Fruit fly (Drosophila melanogaster) whole organism, wandering third instar larva: ENCODE data around the gene CG43673.

Experiments
- Abd-B ChIP-seq: fragments of >200 bp; optimal IDR thresholded peaks from 2 replicates; lab custom pipeline; 2017; ENCODE audit warnings: missing biosample characterization, missing genetic modification characterization
- CG32264 ChIP-seq: fragments of 200-800 bp; sonication (Bioruptor generic); optimal IDR thresholded peaks from 2 replicates; lab custom pipeline; 2016; ENCODE audit warnings: missing biosample characterization, missing genetic modification characterization
- CrebA ChIP-seq: fragments of 200-800 bp; sonication (Bioruptor generic); optimal IDR thresholded peaks from 2 replicates; lab custom pipeline; 2016; ENCODE audit warnings: missing biosample characterization, mild to moderate bottlenecking, missing genetic modification characterization, borderline replicate concordance
- Dfd ChIP-seq: fragments of >200 bp; optimal IDR thresholded peaks from 2 replicates; lab custom pipeline; 2017; ENCODE audit warnings: missing biosample characterization, missing genetic modification characterization
- Dif ChIP-seq: fragments of 200-275, 200-300 bp; sonication (Bioruptor generic); optimal IDR thresholded peaks from 2 replicates; lab custom pipeline; 2018; ENCODE audit warnings: missing biosample characterization, missing genetic modification characterization; ENCODE audit not compliant: partially characterized antibody
- GATAd ChIP-seq: sonication (Bioruptor generic); optimal IDR thresholded peaks from 2 replicates; lab custom pipeline; 2016; ENCODE audit warnings: missing biosample characterization, missing genetic modification characterization
- HLH106 ChIP-seq: fragments of 200-800 bp; optimal IDR thresholded peaks from 3 replicates; lab custom pipeline; 2019; ENCODE audit warnings: missing biosample characterization, mild to moderate bottlenecking, missing genetic modification characterization, moderate library complexity
- Hnf4 ChIP-seq: fragments of 200-800 bp; sonication (Bioruptor generic); optimal IDR thresholded peaks from 2 replicates; lab custom pipeline; 2016; ENCODE audit warnings: missing biosample characterization, mild to moderate bottlenecking, missing genetic modification characterization
- Jra ChIP-seq: sonication (Bioruptor generic); optimal IDR thresholded peaks from 2 replicates; lab custom pipeline; 2016; ENCODE audit warnings: missing biosample characterization, missing genetic modification characterization
- Mio ChIP-seq: sonication (Bioruptor generic); optimal IDR thresholded peaks from 2 replicates; lab custom pipeline; 2016; ENCODE audit warnings: missing biosample characterization, missing genetic modification characterization
- Myc ChIP-seq: fragments of >200 bp; optimal IDR thresholded peaks from 2 replicates; lab custom pipeline; 2017
- N ChIP-seq: fragments of >200 bp; optimal IDR thresholded peaks from 2 replicates; lab custom pipeline; 2018; ENCODE audit warnings: missing biosample characterization, missing external identifiers, missing genetic modification characterization
- OdsH ChIP-seq: fragments of 200-800 bp; sonication (Bioruptor generic); optimal IDR thresholded peaks from 2 replicates; lab custom pipeline; 2016; ENCODE audit warnings: missing biosample characterization, mild to moderate bottlenecking, missing genetic modification characterization
- Sp1 ChIP-seq: fragments of 200-800 bp; sonication (Bioruptor generic); optimal IDR thresholded peaks from 3 replicates; lab custom pipeline; 2019; ENCODE audit warnings: missing biosample characterization, mild to moderate bottlenecking, missing genetic modification characterization, moderate library complexity
- Vsx2 ChIP-seq: fragments of 200-300, 225-300 bp; sonication (Bioruptor generic); optimal IDR thresholded peaks from 2 replicates; lab custom pipeline; 2018; ENCODE audit warnings: missing biosample characterization, missing genetic modification characterization; ENCODE audit not compliant: partially characterized antibody
- br ChIP-seq: fragments of 200-800 bp; sonication (Bioruptor generic); optimal IDR thresholded peaks from 2 replicates; lab custom pipeline; 2016; ENCODE audit warnings: missing biosample characterization, missing genetic modification characterization
- brk ChIP-seq: fragments of 200-800 bp; sonication (Bioruptor generic); optimal IDR thresholded peaks from 2 replicates; lab custom pipeline; 2016; ENCODE audit warnings: missing biosample characterization, mild to moderate bottlenecking, missing genetic modification characterization
- dl ChIP-seq, 2 experiments: fragments of 175-275, 200-275 bp in 1 of 2; fragments of 200-275 bp in 1 of 2; sonication (Bioruptor generic); optimal IDR thresholded peaks; lab custom pipeline; 2018; ENCODE audit warnings: mild to moderate bottlenecking in 2 of 2, missing biosample characterization in 2 of 2, missing genetic modification characterization in 2 of 2, moderate library complexity in 2 of 2; ENCODE audit not compliant: partially characterized antibody in 2 of 2, insufficient read depth in 1 of 2
- dmrt93B ChIP-seq: fragments of 200-800 bp; sonication (Bioruptor generic); optimal IDR thresholded peaks from 2 replicates; lab custom pipeline; 2018; ENCODE audit warnings: missing biosample characterization, mild to moderate bottlenecking, missing genetic modification characterization
- dsf ChIP-seq: sonication (Bioruptor generic); optimal IDR thresholded peaks from 2 replicates; lab custom pipeline; 2016; ENCODE audit warnings: missing biosample characterization, missing genetic modification characterization, borderline replicate concordance
- ey ChIP-seq: fragments of 200-800 bp; sonication (Bioruptor generic); optimal IDR thresholded peaks from 2 replicates; lab custom pipeline; 2016; ENCODE audit warnings: missing biosample characterization, missing genetic modification characterization
- foxo ChIP-seq, 2 experiments: fragments of 200-800 bp; sonication (Bioruptor generic); optimal IDR thresholded peaks; 2 replicates in 1 of 2; 3 replicates in 1 of 2; lab custom pipeline; 2016 to 2017; ENCODE audit warnings: missing biosample characterization in 2 of 2, missing genetic modification characterization in 2 of 2
- fru ChIP-seq: fragments of 200-800 bp; sonication (Bioruptor generic); optimal IDR thresholded peaks from 3 replicates; lab custom pipeline; 2016; ENCODE audit warnings: missing biosample characterization, mild to moderate bottlenecking, missing genetic modification characterization
- h ChIP-seq: fragments of 200-800 bp; sonication (Bioruptor generic); optimal IDR thresholded peaks from 3 replicates; lab custom pipeline; 2016; ENCODE audit warnings: missing biosample characterization, mild to moderate bottlenecking, missing genetic modification characterization
- jim ChIP-seq: fragments of 175-275, 200-325 bp; sonication (Bioruptor generic); optimal IDR thresholded peaks from 2 replicates; lab custom pipeline; 2016; ENCODE audit warnings: missing biosample characterization, mild to moderate bottlenecking, missing genetic modification characterization
- lola ChIP-seq: fragments of >200 bp; optimal IDR thresholded peaks from 2 replicates; lab custom pipeline; 2017; ENCODE audit warnings: missing biosample characterization, missing genetic modification characterization
- pan ChIP-seq: fragments of >200 bp; optimal IDR thresholded peaks from 2 replicates; lab custom pipeline; 2017
- psq ChIP-seq: fragments of 200-800 bp; sonication (Bioruptor generic); optimal IDR thresholded peaks from 3 replicates; lab custom pipeline; 2017; ENCODE audit warnings: missing biosample characterization, mild to moderate bottlenecking, missing genetic modification characterization, moderate library complexity
- rgr ChIP-seq: fragments of 200-800 bp; sonication (Bioruptor generic); optimal IDR thresholded peaks from 3 replicates; lab custom pipeline; 2016; ENCODE audit warnings: missing biosample characterization, mild to moderate bottlenecking, missing genetic modification characterization
- sage ChIP-seq: fragments of 200-800 bp; sonication (Bioruptor generic); optimal IDR thresholded peaks from 2 replicates; lab custom pipeline; 2016; ENCODE audit warnings: missing biosample characterization, mild to moderate bottlenecking, missing genetic modification characterization
- sv ChIP-seq: fragments of 200-800 bp; sonication (Bioruptor generic); optimal IDR thresholded peaks from 3 replicates; lab custom pipeline; 2016; ENCODE audit warnings: missing biosample characterization, missing genetic modification characterization
- woc ChIP-seq: sonication (Bioruptor generic); optimal IDR thresholded peaks from 2 replicates; lab custom pipeline; 2016; ENCODE audit warnings: missing biosample characterization, mild to moderate bottlenecking, missing genetic modification characterization

CG43673 gene

dm6 chrX:15766395-15766866 is 12.5 kb upstream of the CG43673 start, which contains the start of gene CG8952:
TSS of gene CG8952 (minus strand) at chrX:15766445.
- TF ChIP-seq lola (GFP tag; lab: Kevin White, UChicago) (no peak), Dfd (GFP tag; lab: Kevin White, UChicago) (no peak), fru (GFP tag; lab: Kevin White, UChicago) (no peak)

- TF ChIP-seq Myc (lab: Kevin White, UChicago) (no peak), br (GFP tag; lab: Kevin White, UChicago) (no peak), Vsx2 (GFP tag; lab: Kevin White, UChicago) (no peak), GATAd (GFP tag; lab: Kevin White, UChicago) (no peak), CG32264 (GFP tag; lab: Kevin White, UChicago) (no peak), Hnf4 (GFP tag; lab: Kevin White, UChicago) (no peak), jim (GFP tag; lab: Kevin White, UChicago) (no peak), woc (GFP tag; lab: Kevin White, UChicago) (no peak), dl (GFP tag; optimal IDR thresholded peaks at IDR 0.05; lab: Kevin White, UChicago; ENCODE audit: insufficient read depth in 1 of 2, partially characterized antibody in 2 of 2) (no peak), Mio (GFP tag; lab: Kevin White, UChicago) (no peak)
Measured at dm6 chrX:15769457-15769856, 9.5 kb upstream of the CG43673 start, which contains the start of gene CG33172. TSS of gene CG33172 (plus strand) at chrX:15769664.

- TF ChIP-seq br (GFP tag; lab: Kevin White, UChicago) (no peak), CG32264 (GFP tag; lab: Kevin White, UChicago) (no peak), woc (GFP tag; lab: Kevin White, UChicago) (no peak), Myc (lab: Kevin White, UChicago) (no peak), rgr (GFP tag; lab: Kevin White, UChicago) (no peak), psq (GFP tag; lab: Kevin White, UChicago) (no peak), Dif (GFP tag; lab: Kevin White, UChicago) (no peak), sv (GFP tag; lab: Kevin White, UChicago) (no peak), dl (GFP tag; optimal IDR thresholded peaks at IDR 0.05; lab: Kevin White, UChicago; ENCODE audit: insufficient read depth in 1 of 2, partially characterized antibody in 2 of 2) (no peak), Abd-B (no peak), h (GFP tag; lab: Kevin White, UChicago) (no peak), Sp1 (GFP tag; lab: Kevin White, UChicago) (no peak), dmrt93B (GFP tag; lab: Kevin White, UChicago) (no peak), sage (GFP tag; lab: Kevin White, UChicago) (no peak), lola (GFP tag; lab: Kevin White, UChicago) (no peak), CrebA (GFP tag; lab: Kevin White, UChicago) (no peak), Vsx2 (GFP tag; lab: Kevin White, UChicago) (no peak), OdsH (GFP tag; lab: Kevin White, UChicago) (no peak), brk (GFP tag; lab: Kevin White, UChicago) (no peak), foxo (GFP tag; optimal IDR thresholded peaks at IDR 0.05; lab: Kevin White, UChicago) (no peak)
- TF ChIP-seq, all 38 proteins: peak for 0
Measured at dm6 chrX:15772663-15773062, 6.3 kb upstream of the CG43673 start, which contains the start of gene CG43672. TSS of gene CG43672 (plus strand) at chrX:15772963.

dm6 chrX:15783610-15784009 is 4.7 kb downstream of the CG43673 start, which contains the start of gene Efhc1.1:
TSS of gene Efhc1.1 (minus strand) at chrX:15783710.
- TF ChIP-seq Jra (GFP tag; lab: Kevin White, UChicago): no peak
- TF ChIP-seq pan (lab: Kevin White, UChicago): no peak
- no peak for TF ChIP-seq sage (GFP tag; lab: Kevin White, UChicago)
- no peak for TF ChIP-seq ey (GFP tag; lab: Kevin White, UChicago)
- TF ChIP-seq rgr (GFP tag; lab: Kevin White, UChicago): no peak
- no peak for TF ChIP-seq N (GFP tag; lab: Kevin White, UChicago)
- TF ChIP-seq Mio (GFP tag; lab: Kevin White, UChicago): no peak
- TF ChIP-seq dl (GFP tag; optimal IDR thresholded peaks at IDR 0.05; lab: Kevin White, UChicago; ENCODE audit: insufficient read depth in 1 of 2, partially characterized antibody in 2 of 2): no peak
- TF ChIP-seq fru (GFP tag; lab: Kevin White, UChicago): no peak
- TF ChIP-seq HLH106 (tag; lab: Kevin White, UChicago): no peak
- TF ChIP-seq dsf (GFP tag; lab: Kevin White, UChicago): no peak
- no peak for TF ChIP-seq Abd-B
- TF ChIP-seq woc (GFP tag; lab: Kevin White, UChicago): no peak
